Worm (Caenorhabditis elegans): ENCODE results near the gene cth-1.

Gene cth-1

ce11 chrV:16100103-16100730 lies at the start of gene cth-1:
Gene cth-1, plus strand, starts transcription at chrV:16100680.
- TF ChIP-seq dao-5 (tag; optimal IDR thresholded peaks at IDR 0.05) (no peak), him-1 (tag; optimal IDR thresholded peaks at IDR 0.05) (no peak), W03F9.2 (tag; optimal IDR thresholded peaks at IDR 0.05) (no peak)

ce11 chrV:16053373-16053772 lies 47.1 kb upstream of the cth-1 start, which contains the start of gene F14H3.3:
Gene F14H3.3, minus strand, starts transcription at chrV:16053473.
- no peak for TF ChIP-seq W03F9.2 (tag; optimal IDR thresholded peaks at IDR 0.05)
- TF ChIP-seq dao-5 (tag; optimal IDR thresholded peaks at IDR 0.05): no peak
- TF ChIP-seq him-1 (tag; optimal IDR thresholded peaks at IDR 0.05): no peak

ce11 chrV:16055031-16055430 lies 45.4 kb upstream of the cth-1 start, which contains the start of gene F14H3.4:
Gene F14H3.4, minus strand, starts transcription at chrV:16055072.
- TF ChIP-seq W03F9.2 (tag; optimal IDR thresholded peaks at IDR 0.05) (no peak), dao-5 (tag; optimal IDR thresholded peaks at IDR 0.05) (no peak), him-1 (tag; optimal IDR thresholded peaks at IDR 0.05) (no peak)

- TF ChIP-seq dao-5 (tag; optimal IDR thresholded peaks at IDR 0.05): no peak
- no peak for TF ChIP-seq W03F9.2 (tag; optimal IDR thresholded peaks at IDR 0.05)
- TF ChIP-seq him-1 (tag; optimal IDR thresholded peaks at IDR 0.05): no peak
Observed at ce11 chrV:16057010-16057463, 43.4 kb upstream of the cth-1 start, which contains the start of gene F14H3.5. Gene F14H3.5, minus strand, starts transcription at chrV:16057060.

ce11 chrV:16058872-16059271 lies 41.6 kb upstream of the cth-1 start, which contains the start of gene F14H3.6:
Gene F14H3.6, minus strand, starts transcription at chrV:16058893.
- TF ChIP-seq him-1 (tag; optimal IDR thresholded peaks at IDR 0.05): no peak
- TF ChIP-seq W03F9.2 (tag; optimal IDR thresholded peaks at IDR 0.05): no peak
- TF ChIP-seq dao-5 (tag; optimal IDR thresholded peaks at IDR 0.05): no peak

ce11 chrV:16060135-16060534 lies 40.3 kb upstream of the cth-1 start, which contains the start of gene F14H3.15:
Gene F14H3.15, minus strand, starts transcription at chrV:16060235.
- TF ChIP-seq W03F9.2 (tag; optimal IDR thresholded peaks at IDR 0.05): no peak
- no peak for TF ChIP-seq him-1 (tag; optimal IDR thresholded peaks at IDR 0.05)
- TF ChIP-seq dao-5 (tag; optimal IDR thresholded peaks at IDR 0.05): no peak

ce11 chrV:16061993-16062392 lies 38.5 kb upstream of the cth-1 start, which contains the start of gene fbxa-100:
Gene fbxa-100, minus strand, starts transcription at chrV:16062093.
- TF ChIP-seq W03F9.2 (tag; optimal IDR thresholded peaks at IDR 0.05): no peak
- TF ChIP-seq dao-5 (tag; optimal IDR thresholded peaks at IDR 0.05): no peak
- no peak for TF ChIP-seq him-1 (tag; optimal IDR thresholded peaks at IDR 0.05)

ce11 chrV:16062788-16063187 lies 37.7 kb upstream of the cth-1 start, which contains the start of gene F14H3.14:
Gene F14H3.14, minus strand, starts transcription at chrV:16062888.
- TF ChIP-seq W03F9.2 (tag; optimal IDR thresholded peaks at IDR 0.05): no peak
- no peak for TF ChIP-seq dao-5 (tag; optimal IDR thresholded peaks at IDR 0.05)
- TF ChIP-seq him-1 (tag; optimal IDR thresholded peaks at IDR 0.05): no peak

ce11 chrV:16068938-16069337 lies 31.5 kb upstream of the cth-1 start, which contains the start of gene cyp-35D1:
Gene cyp-35D1, plus strand, starts transcription at chrV:16069238.
- TF ChIP-seq dao-5 (tag; optimal IDR thresholded peaks at IDR 0.05) (no peak), W03F9.2 (tag; optimal IDR thresholded peaks at IDR 0.05) (no peak)

ce11 chrV:16071167-16071566 lies 29.3 kb upstream of the cth-1 start, which contains the start of gene nhr-176:
Gene nhr-176, plus strand, starts transcription at chrV:16071325.
- TF ChIP-seq dao-5 (tag; optimal IDR thresholded peaks at IDR 0.05): no peak

ce11 chrV:16073856-16074255 lies 26.6 kb upstream of the cth-1 start, which contains the start of gene srj-10:
Gene srj-10, minus strand, starts transcription at chrV:16073956.
- TF ChIP-seq W03F9.2 (tag; optimal IDR thresholded peaks at IDR 0.05) (no peak), him-1 (tag; optimal IDR thresholded peaks at IDR 0.05) (no peak), dao-5 (tag; optimal IDR thresholded peaks at IDR 0.05) (no peak)

ce11 chrV:16075250-16075709 lies 25.2 kb upstream of the cth-1 start, which contains the start of the genes F14H3.12 and srj-29:
Gene F14H3.12, minus strand, starts transcription at chrV:16075323.
Gene srj-29, plus strand, starts transcription at chrV:16075659.
- TF ChIP-seq dao-5 (tag; optimal IDR thresholded peaks at IDR 0.05): no peak
- TF ChIP-seq him-1 (tag; optimal IDR thresholded peaks at IDR 0.05): no peak
- no peak for TF ChIP-seq W03F9.2 (tag; optimal IDR thresholded peaks at IDR 0.05)

- TF ChIP-seq W03F9.2 (tag; optimal IDR thresholded peaks at IDR 0.05) (no peak), him-1 (tag; optimal IDR thresholded peaks at IDR 0.05) (no peak), dao-5 (tag; optimal IDR thresholded peaks at IDR 0.05) (no peak)
Observed at ce11 chrV:16080039-16080438, 20.4 kb upstream of the cth-1 start.

- TF ChIP-seq him-1 (tag; optimal IDR thresholded peaks at IDR 0.05) (no peak), dao-5 (tag; optimal IDR thresholded peaks at IDR 0.05) (no peak), W03F9.2 (tag; optimal IDR thresholded peaks at IDR 0.05) (no peak)
Observed at ce11 chrV:16080678-16081077, 19.8 kb upstream of the cth-1 start.
